Worm (Caenorhabditis elegans) whole organism, L1 larva: Measurements from ENCODE around the gene flp-5.

ENCODE experiments used
- efl-3 ChIP-seq: fragments of 200-800 bp; sonication (Bioruptor generic); optimal IDR thresholded peaks from 2 replicates; lab custom pipeline; 2018; ENCODE audit warnings: mild to moderate bottlenecking, missing genetic modification characterization, missing compliant biosample characterization
- fos-1 ChIP-seq: fragments of 150-350 bp; optimal IDR thresholded peaks from 2 replicates; lab custom pipeline; 2014; ENCODE audit warnings: missing biosample characterization, missing genetic modification characterization
- hpl-2 ChIP-seq: fragments of 150-350 bp; optimal IDR thresholded peaks from 2 replicates; lab custom pipeline; 2014; ENCODE audit warnings: missing biosample characterization, missing genetic modification reagents, missing genetic modification characterization
- nhr-11 ChIP-seq: fragments of 150-350 bp; optimal IDR thresholded peaks from 2 replicates; lab custom pipeline; 2014; ENCODE audit warnings: missing biosample characterization, missing genetic modification characterization
- snpc-4 ChIP-seq: fragments of 150-350 bp; optimal IDR thresholded peaks from 2 replicates; lab custom pipeline; 2014; ENCODE audit warnings: missing biosample characterization, missing genetic modification characterization
- zag-1 ChIP-seq: fragments of 150-350 bp; optimal IDR thresholded peaks from 2 replicates; lab custom pipeline; 2014; ENCODE audit warnings: missing biosample characterization, missing genetic modification characterization

- no peak for TF ChIP-seq zag-1
- no peak for TF ChIP-seq fos-1
- TF ChIP-seq efl-3 (GFP tag; lab: Kevin White, UChicago), result no peak
- no peak for TF ChIP-seq snpc-4
- no peak for TF ChIP-seq hpl-2
- no peak for TF ChIP-seq nhr-11 (tag; lab: Kevin White, UChicago)
Observed at ce11 chrX:8567823-8568314, 39.8 kb downstream of the flp-5 start.
